Worm (Caenorhabditis elegans) whole organism, mixed stage, embryonic: ENCODE results near the gene C05B5.2.

Experiments
- blmp-1 ChIP-seq: fragments of 150-350 bp; optimal IDR thresholded peaks from 2 replicates; lab custom pipeline; 2014; ENCODE audit warnings: missing biosample characterization, missing genetic modification characterization
- ceh-43 ChIP-seq: fragments of 200-800 bp; sonication (Bioruptor generic); optimal IDR thresholded peaks from 2 replicates; lab custom pipeline; 2018; ENCODE audit warnings: mild to moderate bottlenecking, missing genetic modification characterization, moderate library complexity, missing compliant biosample characterization
- ces-1 ChIP-seq: fragments of 150-350 bp; optimal IDR thresholded peaks from 2 replicates; lab custom pipeline; 2014; ENCODE audit warnings: missing biosample characterization, missing genetic modification reagents, missing genetic modification characterization
- elt-1 ChIP-seq: sonication (generic microtip); optimal IDR thresholded peaks from 2 replicates; lab custom pipeline; 2017; ENCODE audit warnings: missing genetic modification characterization, mild to moderate bottlenecking, missing compliant biosample characterization, antibody characterized with exemption, moderate library complexity, borderline replicate concordance; ENCODE audit not compliant: insufficient read depth
- flh-1 ChIP-seq: fragments of 200-800 bp; sonication (Bioruptor generic); optimal IDR thresholded peaks from 2 replicates; lab custom pipeline; 2018; ENCODE audit warnings: mild to moderate bottlenecking, missing genetic modification characterization, moderate library complexity, missing compliant biosample characterization
- lsy-2 ChIP-seq: fragments of 150-350 bp; optimal IDR thresholded peaks from 2 replicates; lab custom pipeline; 2014; ENCODE audit warnings: missing biosample characterization, missing genetic modification characterization
- pha-4 ChIP-seq: fragments of 150-350 bp; optimal IDR thresholded peaks from 2 replicates; lab custom pipeline; 2018; ENCODE audit warnings: missing biosample characterization, missing genetic modification reagents, missing genetic modification characterization
- unc-39 ChIP-seq: fragments of 150-350 bp; optimal IDR thresholded peaks from 2 replicates; lab custom pipeline; 2014; ENCODE audit warnings: missing biosample characterization, missing genetic modification characterization
- zip-8 ChIP-seq: fragments of 150-350 bp; optimal IDR thresholded peaks from 2 replicates; lab custom pipeline; 2014; ENCODE audit warnings: missing biosample characterization, missing genetic modification characterization
- ztf-11 ChIP-seq: fragments of 150-350 bp; optimal IDR thresholded peaks from 2 replicates; lab custom pipeline; 2014; ENCODE audit warnings: missing biosample characterization, missing genetic modification characterization

DNA sequence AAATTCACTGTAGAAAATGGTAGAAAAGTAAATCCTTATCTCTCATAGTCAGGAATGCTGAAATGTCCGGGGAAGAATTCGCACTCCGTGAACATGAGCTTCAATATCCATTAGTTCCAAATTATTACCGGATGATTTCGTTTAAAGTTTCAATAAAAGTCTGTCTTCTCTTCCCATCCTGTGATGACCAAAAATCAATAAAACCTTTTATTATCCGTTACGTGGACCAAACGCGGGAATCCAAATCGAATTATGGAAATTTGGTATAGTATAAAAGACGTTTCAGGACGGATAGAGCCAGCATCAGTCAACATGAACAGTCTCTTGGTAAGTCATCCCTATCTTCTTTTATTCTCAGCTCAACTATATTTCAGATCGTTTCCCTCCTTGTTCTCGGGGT is 3.9 kb upstream of the C05B5.2 start, which contains the start of gene C05B5.11:
- no peak for TF ChIP-seq unc-39 (tag; lab: Kevin White, UChicago)
- TF ChIP-seq ztf-11 (tag; lab: Kevin White, UChicago): no peak
- TF ChIP-seq ces-1 (GFP tag; lab: Kevin White, UChicago): no peak
- no peak for TF ChIP-seq ceh-43
- TF ChIP-seq lsy-2 (tag; lab: Kevin White, UChicago): no peak
- no peak for TF ChIP-seq blmp-1
- TF ChIP-seq pha-4 (tag; lab: Kevin White, UChicago): no peak
- no peak for TF ChIP-seq elt-1
- no peak for TF ChIP-seq flh-1 (GFP tag; lab: Kevin White, UChicago)
- TF ChIP-seq zip-8: no peak
